Fruit fly (Drosophila melanogaster): Measurements from ENCODE around the gene ppk21.

Gene ppk21

dm6 chr3R:29618515-29619157, 45.9 kb upstream of the ppk21 start, which contains the start of gene CG1907 (continued):
- TF ChIP-seq CG12071 (GFP tag; optimal IDR thresholded peaks at IDR 0.05), result peak; percentile 90
- TF ChIP-seq CG7556 (GFP tag; optimal IDR thresholded peaks at IDR 0.05), result peak; percentile 99
- TF ChIP-seq dan (GFP tag; IDR thresholded peaks at IDR 0.05), result peak; percentile 90
- TF ChIP-seq Spps (tag; optimal IDR thresholded peaks at IDR 0.05), result peak; percentile 97
- TF ChIP-seq CG2712 (tag; optimal IDR thresholded peaks at IDR 0.05), result peak; percentile 99
- peak; percentile 98 for TF ChIP-seq Fer3 (tag; optimal IDR thresholded peaks at IDR 0.05)
- peak; percentile 69 for TF ChIP-seq grn (GFP tag; optimal IDR thresholded peaks at IDR 0.05)
- TF ChIP-seq prd (optimal IDR thresholded peaks at IDR 0.05), result no peak
- TF ChIP-seq prd (GFP tag; IDR thresholded peaks at IDR 0.05), result peak; percentile 99
- peak; percentile 97 for TF ChIP-seq CG16815 (GFP tag; optimal IDR thresholded peaks at IDR 0.05)
- no peak for TF ChIP-seq Hmx (GFP tag; optimal IDR thresholded peaks at IDR 0.05)
- TF ChIP-seq z (GFP tag; IDR thresholded peaks at IDR 0.05), result peak; percentile 72; the same call in 2 of the 3 replicates
- TF ChIP-seq CG4854 (GFP tag; optimal IDR thresholded peaks at IDR 0.05), result peak; percentile 84
- TF ChIP-seq CG8478 (optimal IDR thresholded peaks at IDR 0.05), result no peak
- TF ChIP-seq CG9727 (GFP tag; optimal IDR thresholded peaks at IDR 0.05), result peak; percentile 99
- peak; percentile 98 for TF ChIP-seq lmd (GFP tag; IDR thresholded peaks at IDR 0.05)
- TF ChIP-seq Scr (GFP tag; IDR thresholded peaks at IDR 0.05; ENCODE audit: partially characterized antibody), result peak; percentile 45
- peak; percentile 89 for TF ChIP-seq Mad (GFP tag; optimal IDR thresholded peaks at IDR 0.05)
- TF ChIP-seq D19A (tag; optimal IDR thresholded peaks at IDR 0.05), result peak; percentile 95
- TF ChIP-seq CG30020 (tag; optimal IDR thresholded peaks at IDR 0.05), result peak; percentile 87
- TF ChIP-seq CG7928 (GFP tag; optimal IDR thresholded peaks at IDR 0.05), result peak; percentile 83
- peak; percentile 98 for TF ChIP-seq CG13296 (GFP tag; optimal IDR thresholded peaks at IDR 0.05)
- TF ChIP-seq bigmax (GFP tag; optimal IDR thresholded peaks at IDR 0.05), result peak; percentile 58
- TF ChIP-seq HHEX (GFP tag; optimal IDR thresholded peaks at IDR 0.05), result peak; percentile 98
- TF ChIP-seq jing (GFP tag; optimal IDR thresholded peaks at IDR 0.05), result peak; percentile 90
- TF ChIP-seq CG11723 (GFP tag; optimal IDR thresholded peaks at IDR 0.05), result peak; percentile 98
- peak; percentile 94 for TF ChIP-seq C15 (GFP tag; IDR thresholded peaks at IDR 0.05)
- peak; percentile 99 for TF ChIP-seq CG12391 (tag; optimal IDR thresholded peaks at IDR 0.05)
- peak; percentile 75 for TF ChIP-seq NK7.1 (GFP tag; optimal IDR thresholded peaks at IDR 0.05)
- TF ChIP-seq peb (GFP tag; IDR thresholded peaks at IDR 0.05), result peak; percentile 97
- peak; percentile 96 for TF ChIP-seq salm (tag; optimal IDR thresholded peaks at IDR 0.05)
- peak; percentile 91 for TF ChIP-seq psq (GFP tag; optimal IDR thresholded peaks at IDR 0.05)
- peak; percentile 98 for TF ChIP-seq CG13775 (GFP tag; optimal IDR thresholded peaks at IDR 0.05)
- TF ChIP-seq Hr3 (GFP tag; optimal IDR thresholded peaks at IDR 0.05), result peak; percentile 98
- TF ChIP-seq gsb-n (tag; optimal IDR thresholded peaks at IDR 0.05), result peak; percentile 98
- peak; percentile 68 for TF ChIP-seq Dip2 (GFP tag; IDR thresholded peaks at IDR 0.05)
- TF ChIP-seq CG34422 (GFP tag; IDR thresholded peaks at IDR 0.05), result peak; percentile 98
- peak; percentile 91 for TF ChIP-seq CG10431 (GFP tag; optimal IDR thresholded peaks at IDR 0.05)
- peak; percentile 71 to 84 for TF ChIP-seq Pdp1 (GFP tag; optimal IDR thresholded peaks at IDR 0.05)
- TF ChIP-seq Nf-YA (GFP tag; IDR thresholded peaks at IDR 0.05), result peak; percentile 98
- peak; percentile 98 for TF ChIP-seq H15 (GFP tag; IDR thresholded peaks at IDR 0.05)
- TF ChIP-seq sim (GFP tag; IDR thresholded peaks at IDR 0.05), result peak; percentile 98
- TF ChIP-seq nom (GFP tag; optimal IDR thresholded peaks at IDR 0.05), result peak; percentile 95
- TF ChIP-seq CG15514 (GFP tag; optimal IDR thresholded peaks at IDR 0.05), result peak; percentile 95
- TF ChIP-seq knrl (GFP tag; IDR thresholded peaks at IDR 0.05; ENCODE audit: partially characterized antibody), result peak; percentile 42; the same call in 1 of the 3 replicates
- TF ChIP-seq CTCF (GFP tag; optimal IDR thresholded peaks at IDR 0.05), result peak; percentile 74
- TF ChIP-seq CG4404 (GFP tag; IDR thresholded peaks at IDR 0.05), result peak; percentile 97
- peak; percentile 98 for TF ChIP-seq croc (GFP tag; conservative IDR thresholded peaks at IDR 0.05)
- TF ChIP-seq HLH54F (GFP tag; optimal IDR thresholded peaks at IDR 0.05), result peak; percentile 76
- TF ChIP-seq CG12299 (tag; optimal IDR thresholded peaks at IDR 0.05), result peak; percentile 96
- no peak for TF ChIP-seq Doc3 (GFP tag; IDR thresholded peaks at IDR 0.05; ENCODE audit: partially characterized antibody)

Measured in whole organism, embryonic.